Fruit fly (Drosophila melanogaster) whole organism: ENCODE data around the gene bru1.

Experiments used
- CG8478 ChIP-seq: fragments of >200 bp; optimal IDR thresholded peaks from 2 replicates; lab custom pipeline; 2018; ENCODE audit warnings: inconsistent platforms
- EcR ChIP-seq, 2 experiments: fragments of >200 bp; optimal IDR thresholded peaks; 2 replicates each; lab custom pipeline; 2017; ENCODE audit warnings: missing biosample characterization in 2 of 2, missing genetic modification characterization in 2 of 2, missing genetic modification reagents in 2 of 2
- pan ChIP-seq: fragments of >200 bp; optimal IDR thresholded peaks from 2 replicates; lab custom pipeline; 2017
- psq ChIP-seq: fragments of >200 bp; optimal IDR thresholded peaks from 2 replicates; lab custom pipeline; 2017
- usp ChIP-seq: fragments of >200 bp; optimal IDR thresholded peaks from 2 replicates; lab custom pipeline; 2017; ENCODE audit warnings: missing biosample characterization, missing genetic modification characterization, mixed read lengths

dm6 chr2L:12356141-12356540, 181.3 kb downstream of the bru1 start, which contains the start of gene CG17010:
- TF ChIP-seq EcR (GFP tag; optimal IDR thresholded peaks at IDR 0.05; lab: Kevin White, UChicago) (no peak), usp (GFP tag; lab: Kevin White, UChicago) (no peak), CG8478 (no peak), pan (no peak), psq (no peak)
